Worm (Caenorhabditis elegans) whole organism, late embryonic: Measurements from ENCODE around the gene C34C6.10.

ENCODE experiments used
- C08G9.2 ChIP-seq: sonication (generic microtip); optimal IDR thresholded peaks from 2 replicates; lab custom pipeline; 2016; ENCODE audit warnings: mild to moderate bottlenecking, missing genetic modification characterization, moderate library complexity, missing compliant biosample characterization
- C38D4.7 ChIP-seq: fragments of 200-800 bp; sonication (Bioruptor generic); optimal IDR thresholded peaks from 2 replicates; lab custom pipeline; 2018; ENCODE audit warnings: mild to moderate bottlenecking, missing genetic modification characterization, moderate library complexity, missing compliant biosample characterization
- T23F11.4 ChIP-seq: fragments of 200-800 bp; sonication (Bioruptor generic); optimal IDR thresholded peaks from 2 replicates; lab custom pipeline; 2018; ENCODE audit warnings: mild to moderate bottlenecking, missing genetic modification characterization, missing compliant biosample characterization
- Y22D7AL.16 ChIP-seq: sonication (generic microtip); optimal IDR thresholded peaks from 2 replicates; lab custom pipeline; 2016; ENCODE audit warnings: missing genetic modification characterization, missing compliant biosample characterization
- ahr-1 ChIP-seq: sonication (generic microtip); optimal IDR thresholded peaks from 2 replicates; lab custom pipeline; 2016; ENCODE audit warnings: missing genetic modification characterization, missing compliant biosample characterization
- ama-1 ChIP-seq: fragments of 150-350 bp; optimal IDR thresholded peaks from 2 replicates; lab custom pipeline; 2014
- ceh-14 ChIP-seq: sonication (generic microtip); optimal IDR thresholded peaks from 2 replicates; lab custom pipeline; 2016; ENCODE audit warnings: missing genotype, missing genetic modification characterization, missing compliant biosample characterization
- ceh-18 ChIP-seq: sonication (generic microtip); optimal IDR thresholded peaks from 2 replicates; lab custom pipeline; 2016; ENCODE audit warnings: missing genetic modification characterization, missing compliant biosample characterization
- ceh-24 ChIP-seq: sonication (generic microtip); optimal IDR thresholded peaks from 2 replicates; lab custom pipeline; 2016; ENCODE audit warnings: mild to moderate bottlenecking, missing genetic modification characterization, missing compliant biosample characterization
- ceh-30 ChIP-seq: fragments of 150-350 bp; optimal IDR thresholded peaks from 2 replicates; lab custom pipeline; 2014; ENCODE audit warnings: missing biosample characterization, missing genetic modification characterization
- ceh-34 ChIP-seq: sonication (generic microtip); optimal IDR thresholded peaks from 2 replicates; lab custom pipeline; 2016; ENCODE audit warnings: mild to moderate bottlenecking, missing genetic modification characterization, missing compliant biosample characterization
- ceh-45 ChIP-seq: fragments of 200-800 bp; sonication (Bioruptor generic); IDR thresholded peaks from 2 replicates; pipeline ENCODE4 v1.3.6; 2022; ENCODE audit warnings: missing genetic modification reagents, missing genetic modification characterization, missing compliant biosample characterization
- ceh-48 ChIP-seq: sonication (generic microtip); optimal IDR thresholded peaks from 2 replicates; lab custom pipeline; 2016; ENCODE audit warnings: missing genetic modification characterization, inconsistent platforms, missing compliant biosample characterization
- ceh-6 ChIP-seq: fragments of 200-800 bp; sonication (Bioruptor generic); optimal IDR thresholded peaks from 2 replicates; lab custom pipeline; 2018; ENCODE audit warnings: mild to moderate bottlenecking, missing genetic modification characterization, missing compliant biosample characterization
- che-1 ChIP-seq: sonication (generic microtip); optimal IDR thresholded peaks from 2 replicates; lab custom pipeline; 2016; ENCODE audit warnings: mild to moderate bottlenecking, missing genetic modification characterization, missing compliant biosample characterization
- dmd-4 ChIP-seq: sonication (generic microtip); optimal IDR thresholded peaks from 2 replicates; lab custom pipeline; 2016; ENCODE audit warnings: borderline replicate concordance, missing genetic modification characterization, missing compliant biosample characterization
- dve-1 ChIP-seq: sonication (generic microtip); optimal IDR thresholded peaks from 2 replicates; lab custom pipeline; 2017; ENCODE audit warnings: antibody characterized with exemption, mild to moderate bottlenecking, missing genetic modification characterization, missing compliant biosample characterization
- eyg-1 ChIP-seq: sonication (generic microtip); optimal IDR thresholded peaks from 2 replicates; lab custom pipeline; 2016; ENCODE audit warnings: missing genotype, missing genetic modification characterization, missing compliant biosample characterization
- fkh-10 ChIP-seq: fragments of 150-350 bp; optimal IDR thresholded peaks from 2 replicates; lab custom pipeline; 2014; ENCODE audit warnings: missing biosample characterization, missing genetic modification reagents, missing genetic modification characterization
- hlh-13 ChIP-seq: fragments of 200-800 bp; sonication (Bioruptor generic); optimal IDR thresholded peaks from 2 replicates; lab custom pipeline; 2018; ENCODE audit warnings: mild to moderate bottlenecking, missing genetic modification characterization, missing compliant biosample characterization
- hlh-15 ChIP-seq: sonication (generic microtip); optimal IDR thresholded peaks from 2 replicates; lab custom pipeline; 2016; ENCODE audit warnings: missing genetic modification characterization, missing compliant biosample characterization
- hlh-6 ChIP-seq: sonication (generic microtip); optimal IDR thresholded peaks from 2 replicates; lab custom pipeline; 2016; ENCODE audit warnings: missing genotype, missing genetic modification characterization, missing compliant biosample characterization
- lim-6 ChIP-seq: sonication (generic microtip); optimal IDR thresholded peaks from 2 replicates; lab custom pipeline; 2016; ENCODE audit warnings: missing genetic modification characterization, missing compliant biosample characterization
- lin-11 ChIP-seq: fragments of 200-800 bp; sonication (Bioruptor generic); optimal IDR thresholded peaks from 2 replicates; lab custom pipeline; 2018; ENCODE audit warnings: mild to moderate bottlenecking, missing genetic modification characterization, missing compliant biosample characterization
- mec-3 ChIP-seq: sonication (generic microtip); optimal IDR thresholded peaks from 2 replicates; lab custom pipeline; 2016; ENCODE audit warnings: borderline replicate concordance, missing genetic modification characterization, missing compliant biosample characterization
- nfya-1 ChIP-seq: sonication (generic microtip); optimal IDR thresholded peaks from 2 replicates; lab custom pipeline; 2017; ENCODE audit warnings: missing genetic modification characterization, mild to moderate bottlenecking, missing compliant biosample characterization, antibody characterized with exemption, moderate library complexity
- nhr-232 ChIP-seq: sonication (generic microtip); optimal IDR thresholded peaks from 2 replicates; lab custom pipeline; 2016; ENCODE audit warnings: missing genetic modification characterization, missing compliant biosample characterization
- odd-2 ChIP-seq: sonication (generic microtip); optimal IDR thresholded peaks from 2 replicates; lab custom pipeline; 2017; ENCODE audit warnings: antibody characterized with exemption, mild to moderate bottlenecking, missing genetic modification characterization, missing compliant biosample characterization
- pag-3 ChIP-seq: sonication (generic microtip); optimal IDR thresholded peaks from 2 replicates; lab custom pipeline; 2016; ENCODE audit warnings: missing compliant biosample characterization, missing genetic modification characterization, borderline replicate concordance
- pat-9 ChIP-seq: fragments of 200-800 bp; sonication (Bioruptor generic); optimal IDR thresholded peaks from 2 replicates; lab custom pipeline; 2018; ENCODE audit warnings: mild to moderate bottlenecking, missing genetic modification characterization, moderate library complexity, missing compliant biosample characterization
- pax-1 ChIP-seq: fragments of 150-350 bp; optimal IDR thresholded peaks from 2 replicates; lab custom pipeline; 2014; ENCODE audit warnings: missing biosample characterization, missing genetic modification characterization
- pha-2 ChIP-seq: sonication (generic microtip); optimal IDR thresholded peaks from 2 replicates; lab custom pipeline; 2017; ENCODE audit warnings: mild to moderate bottlenecking, missing genetic modification characterization, missing compliant biosample characterization
- pha-4 ChIP-seq: fragments of 150-350 bp; optimal IDR thresholded peaks from 2 replicates; lab custom pipeline; 2018; ENCODE audit warnings: missing biosample characterization, missing genetic modification reagents, missing genetic modification characterization
- pqm-1 ChIP-seq: sonication (generic microtip); optimal IDR thresholded peaks from 2 replicates; lab custom pipeline; 2016; ENCODE audit warnings: missing genetic modification characterization, missing compliant biosample characterization
- ref-2 ChIP-seq: sonication (generic microtip); optimal IDR thresholded peaks from 2 replicates; lab custom pipeline; 2016; ENCODE audit warnings: missing genetic modification characterization, missing compliant biosample characterization
- rnt-1 ChIP-seq: sonication (generic microtip); optimal IDR thresholded peaks from 2 replicates; lab custom pipeline; 2016; ENCODE audit warnings: missing genetic modification characterization, missing compliant biosample characterization
- sdc-2 ChIP-seq: sonication (generic microtip); optimal IDR thresholded peaks from 2 replicates; lab custom pipeline; 2016; ENCODE audit warnings: missing genotype, missing genetic modification characterization, missing compliant biosample characterization
- sox-4 ChIP-seq: sonication (generic microtip); optimal IDR thresholded peaks from 2 replicates; lab custom pipeline; 2017; ENCODE audit warnings: mild to moderate bottlenecking, missing genetic modification characterization, inconsistent platforms, missing compliant biosample characterization
- ttx-3 ChIP-seq: sonication (generic microtip); optimal IDR thresholded peaks from 2 replicates; lab custom pipeline; 2016; ENCODE audit warnings: missing genetic modification reagents, missing genetic modification characterization, missing compliant biosample characterization
- unc-55 ChIP-seq: sonication (generic microtip); optimal IDR thresholded peaks from 2 replicates; lab custom pipeline; 2017; ENCODE audit warnings: missing biosample characterization, missing genetic modification reagents, missing genetic modification characterization
- zip-5 ChIP-seq: sonication (generic microtip); optimal IDR thresholded peaks from 2 replicates; lab custom pipeline; 2016; ENCODE audit warnings: missing genetic modification characterization, missing compliant biosample characterization

C34C6.10 gene

ce11 chrII:8733627-8734026 lies 37.9 kb upstream of the C34C6.10 start:
- TF ChIP-seq fkh-10 (GFP tag; lab: Kevin White, UChicago) (no peak), ceh-45 (GFP tag; lab: Robert Waterston, UW) (no peak), C38D4.7 (GFP tag; lab: Kevin White, UChicago) (no peak), eyg-1 (tag; lab: Kevin White, UChicago) (no peak), nhr-232 (tag; lab: Kevin White, UChicago) (no peak), mec-3 (tag; lab: Kevin White, UChicago) (no peak), lin-11 (tag; lab: Kevin White, UChicago) (no peak), ama-1 (lab: Kevin White, UChicago) (no peak), hlh-6 (no peak), che-1 (tag; lab: Kevin White, UChicago) (no peak), pat-9 (tag; lab: Kevin White, UChicago) (no peak), dve-1 (no peak), ceh-18 (tag; lab: Kevin White, UChicago) (no peak), ceh-48 (tag; lab: Kevin White, UChicago) (no peak), pax-1 (tag; lab: Kevin White, UChicago) (no peak), sdc-2 (tag; lab: Kevin White, UChicago) (no peak)

ce11 chrII:8732339-8733100 lies 36.8 kb upstream of the C34C6.10 start, which contains the start of gene rol-6:
TSS of gene rol-6 (plus strand) at chrII:8733050.
- TF ChIP-seq T23F11.4 (GFP tag; lab: Kevin White, UChicago) (no peak), fkh-10 (GFP tag; lab: Kevin White, UChicago) (no peak), ttx-3 (tag; lab: Kevin White, UChicago) (no peak), ref-2 (tag; lab: Kevin White, UChicago) (no peak), unc-55 (no peak), dmd-4 (no peak), ceh-18 (tag; lab: Kevin White, UChicago) (no peak), hlh-15 (no peak)
- TF ChIP-seq, all 69 proteins: peak for 0

- TF ChIP-seq fkh-10 (GFP tag; lab: Kevin White, UChicago) (no peak), pha-4 (tag; lab: Kevin White, UChicago) (no peak), mec-3 (tag; lab: Kevin White, UChicago) (no peak), sdc-2 (tag; lab: Kevin White, UChicago) (no peak), che-1 (tag; lab: Kevin White, UChicago) (no peak), ceh-14 (no peak), ahr-1 (tag; lab: Kevin White, UChicago) (no peak), hlh-13 (no peak), C08G9.2 (tag; lab: Kevin White, UChicago) (no peak), ceh-34 (tag; lab: Kevin White, UChicago) (no peak)
Observed at ce11 chrII:8731736-8732229, 36.1 kb upstream of the C34C6.10 start.

ce11 chrII:8730960-8731693 lies 35.4 kb upstream of the C34C6.10 start:
- no peak for TF ChIP-seq hlh-13
- no peak for TF ChIP-seq nfya-1
- TF ChIP-seq fkh-10 (GFP tag; lab: Kevin White, UChicago), result no peak
- no peak for TF ChIP-seq ceh-6 (GFP tag; lab: Kevin White, UChicago)
- TF ChIP-seq pqm-1 (tag; lab: Kevin White, UChicago), result no peak
- TF ChIP-seq ceh-30, result no peak
- TF ChIP-seq ref-2 (tag; lab: Kevin White, UChicago), result no peak
- no peak for TF ChIP-seq lim-6 (tag; lab: Kevin White, UChicago)
- TF ChIP-seq ceh-24 (tag; lab: Kevin White, UChicago), result no peak
- no peak for TF ChIP-seq che-1 (tag; lab: Kevin White, UChicago)
- no peak for TF ChIP-seq ceh-45 (GFP tag; lab: Robert Waterston, UW)
- no peak for TF ChIP-seq Y22D7AL.16 (tag; lab: Kevin White, UChicago)
- TF ChIP-seq rnt-1, result no peak
- no peak for TF ChIP-seq zip-5 (tag; lab: Kevin White, UChicago)
- no peak for TF ChIP-seq pag-3 (tag; lab: Kevin White, UChicago)
- no peak for TF ChIP-seq pha-2
- TF ChIP-seq sox-4 (tag; lab: Kevin White, UChicago), result no peak
- no peak for TF ChIP-seq odd-2 (tag; lab: Kevin White, UChicago)
- no peak for TF ChIP-seq ttx-3 (tag; lab: Kevin White, UChicago)
